Worm (Caenorhabditis elegans): Measurements from ENCODE around the gene nas-28.

ce11 chrIII:6135211-6135610 is 47.8 kb downstream of the nas-28 start:
- TF ChIP-seq tra-4 (tag; optimal IDR thresholded peaks at IDR 0.05) (no peak), B0310.2 (tag; optimal IDR thresholded peaks at IDR 0.05) (no peak), ama-1 (optimal IDR thresholded peaks at IDR 0.05) (no peak), F13C5.2 (tag; optimal IDR thresholded peaks at IDR 0.05) (no peak), aly-1 (tag; optimal IDR thresholded peaks at IDR 0.05) (no peak), tbx-37 (GFP tag; conservative IDR thresholded peaks at IDR 0.05) (no peak), hnd-1 (tag; optimal IDR thresholded peaks at IDR 0.05) (no peak), flt-1 (GFP tag; IDR thresholded peaks at IDR 0.05) (no peak), hmbx-1 (tag; optimal IDR thresholded peaks at IDR 0.05) (no peak), ceh-36 (tag; optimal IDR thresholded peaks at IDR 0.05) (no peak), ceh-13 (GFP tag; optimal IDR thresholded peaks at IDR 0.05) (no peak), tbx-11 (GFP tag; IDR thresholded peaks at IDR 0.05) (no peak), hmg-4 (GFP tag; optimal IDR thresholded peaks at IDR 0.05) (peak; percentile 22)
